Worm (Caenorhabditis elegans): Measurements from ENCODE around the gene nhr-225.
"Not testable (repeated sequence)": the region's sequence is repeated elsewhere in the genome, so short reads cannot be mapped to it uniquely, and the experiment has no call there.

- not testable (repeated sequence) for TF ChIP-seq unc-62 (GFP tag; optimal IDR thresholded peaks at IDR 0.05 in 1 of 2); unc-62 (tag; optimal IDR thresholded peaks at IDR 0.05); lin-13 (GFP tag; optimal IDR thresholded peaks at IDR 0.05); ceh-28 (tag; optimal IDR thresholded peaks at IDR 0.05); tra-1 (GFP tag; IDR thresholded peaks at IDR 0.05); fos-1 (tag; optimal IDR thresholded peaks at IDR 0.05); lsy-2 (tag; optimal IDR thresholded peaks at IDR 0.05); dpl-1 (GFP tag; optimal IDR thresholded peaks at IDR 0.05)
These were observed 32.2 kb upstream of the nhr-225 start, which contains the start of gene pud-1.2 for ce11 chrV:2322466-2322865.

All from whole organism, L4 larva.